Fruit fly (Drosophila melanogaster) whole organism, embryonic: ENCODE data around the gene CG14174.

Experiments
- CG10147 ChIP-seq: fragments of 200-800 bp; sonication (Bioruptor generic); optimal IDR thresholded peaks from 2 replicates; lab custom pipeline; 2019; ENCODE audit warnings: missing biosample characterization, mild to moderate bottlenecking, missing genetic modification characterization, moderate library complexity
- CG10543 ChIP-seq: fragments of 200-800 bp; sonication (Bioruptor generic); optimal IDR thresholded peaks from 3 replicates; lab custom pipeline; 2017; ENCODE audit warnings: missing biosample characterization, mild to moderate bottlenecking, missing genetic modification characterization, moderate library complexity
- CG11093 ChIP-seq: fragments of 200-800 bp; sonication (Bioruptor generic); IDR thresholded peaks from 3 replicates; pipeline ENCODE4 v1.3.6; 2022; ENCODE audit warnings: missing biosample characterization, missing genetic modification characterization
- CG13287 ChIP-seq: fragments of 200-800 bp; sonication (Bioruptor generic); IDR thresholded peaks from 2 replicates; pipeline ENCODE4 v1.3.6; 2022; ENCODE audit warnings: missing biosample characterization, missing genetic modification characterization; ENCODE audit not compliant: partially characterized antibody
- CG13424 ChIP-seq: fragments of 200-800 bp; sonication (Bioruptor generic); optimal IDR thresholded peaks from 2 replicates; lab custom pipeline; 2019; ENCODE audit warnings: missing biosample characterization, mild to moderate bottlenecking, missing genetic modification characterization, moderate library complexity
- CG14965 ChIP-seq: fragments of 200-800 bp; sonication (Bioruptor generic); optimal IDR thresholded peaks from 2 replicates; lab custom pipeline; 2016; ENCODE audit warnings: missing biosample characterization, missing genetic modification characterization, borderline replicate concordance
- CG15073 ChIP-seq: fragments of 200-800 bp; sonication (Bioruptor generic); optimal IDR thresholded peaks from 2 replicates; lab custom pipeline; 2016; ENCODE audit warnings: missing biosample characterization, missing genetic modification characterization
- CG17612 ChIP-seq: fragments of 200-800 bp; sonication (Bioruptor generic); IDR thresholded peaks from 2 replicates; pipeline ENCODE4 v1.3.6; 2022; ENCODE audit warnings: missing biosample characterization, missing genetic modification characterization
- CG2202 ChIP-seq: fragments of 200-800 bp; sonication (Bioruptor generic); optimal IDR thresholded peaks from 2 replicates; lab custom pipeline; 2018; ENCODE audit warnings: missing biosample characterization, mild to moderate bottlenecking, missing genetic modification characterization
- CG2678 ChIP-seq: fragments of 200-800 bp; sonication (Bioruptor generic); optimal IDR thresholded peaks from 3 replicates; lab custom pipeline; 2019; ENCODE audit warnings: missing biosample characterization, mild to moderate bottlenecking, missing genetic modification characterization, moderate library complexity
- CG3065 ChIP-seq: fragments of 200-800 bp; sonication (Bioruptor generic); optimal IDR thresholded peaks from 2 replicates; lab custom pipeline; 2016; ENCODE audit warnings: missing biosample characterization, missing genetic modification characterization
- CG31388 ChIP-seq: fragments of 200-800 bp; sonication (Bioruptor generic); optimal IDR thresholded peaks from 2 replicates; lab custom pipeline; 2016; ENCODE audit warnings: missing biosample characterization, missing genetic modification characterization
- CG3847 ChIP-seq: fragments of 200-800 bp; sonication (Bioruptor generic); IDR thresholded peaks from 2 replicates; pipeline ENCODE4 v1.3.6; 2022; ENCODE audit warnings: missing biosample characterization, missing genetic modification characterization
- CG4707 ChIP-seq: fragments of 200-800 bp; sonication (Bioruptor generic); optimal IDR thresholded peaks from 2 replicates; lab custom pipeline; 2018; ENCODE audit warnings: missing biosample characterization, mild to moderate bottlenecking, missing genetic modification characterization, moderate library complexity
- CG4730 ChIP-seq: fragments of 200-800 bp; sonication (Bioruptor generic); IDR thresholded peaks from 2 replicates; pipeline ENCODE4 v1.3.6; 2022; ENCODE audit warnings: missing biosample characterization, missing genetic modification characterization
- CG6654 ChIP-seq: fragments of 200-800 bp; sonication (Bioruptor generic); optimal IDR thresholded peaks from 2 replicates; lab custom pipeline; 2017; ENCODE audit warnings: missing biosample characterization, mild to moderate bottlenecking, missing genetic modification characterization
- CG6791 ChIP-seq: fragments of 200-800 bp; sonication (Bioruptor generic); IDR thresholded peaks from 3 replicates; pipeline ENCODE4 v1.3.6; 2022; ENCODE audit warnings: missing biosample characterization, missing genetic modification characterization; ENCODE audit not compliant: partially characterized antibody
- CG8089 ChIP-seq: fragments of 200-800 bp; sonication (Bioruptor generic); optimal IDR thresholded peaks from 3 replicates; lab custom pipeline; 2016; ENCODE audit warnings: missing biosample characterization, missing genetic modification characterization
- Dfd ChIP-seq, 2 experiments: fragments of >200 bp; optimal IDR thresholded peaks; 2 replicates each; lab custom pipeline; 2017; ENCODE audit warnings: missing biosample characterization in 2 of 2, missing genetic modification characterization in 2 of 2
- Dip2 ChIP-seq: fragments of 200-800 bp; sonication (Bioruptor generic); IDR thresholded peaks from 2 replicates; pipeline ENCODE4 v1.3.6; 2022; ENCODE audit warnings: missing biosample characterization, missing genetic modification characterization
- E2f2 ChIP-seq: fragments of 200-800 bp; sonication (Bioruptor generic); IDR thresholded peaks from 2 replicates; pipeline ENCODE4 v1.3.6; 2022; ENCODE audit warnings: missing biosample characterization, missing genetic modification characterization
- Gsc ChIP-seq: fragments of 200-800 bp; sonication (Bioruptor generic); IDR thresholded peaks from 2 replicates; pipeline ENCODE4 v1.3.6; 2022; ENCODE audit warnings: missing biosample characterization, missing genetic modification characterization
- Hr3 ChIP-seq: fragments of 200-800 bp; sonication (Bioruptor generic); optimal IDR thresholded peaks from 3 replicates; lab custom pipeline; 2016; ENCODE audit warnings: missing biosample characterization, missing genetic modification characterization
- MESR4 ChIP-seq: fragments of 200-800 bp; sonication (Bioruptor generic); optimal IDR thresholded peaks from 2 replicates; lab custom pipeline; 2018; ENCODE audit warnings: missing biosample characterization, mild to moderate bottlenecking, missing genetic modification characterization, moderate library complexity
- Poxn ChIP-seq: fragments of 200-800 bp; sonication (Bioruptor generic); IDR thresholded peaks from 2 replicates; pipeline ENCODE4 v1.3.6; 2022; ENCODE audit warnings: missing biosample characterization, missing genetic modification characterization
- Ravus ChIP-seq: fragments of 200-800 bp; sonication (Bioruptor generic); IDR thresholded peaks from 2 replicates; pipeline ENCODE4 v1.3.6; 2022; ENCODE audit warnings: missing biosample characterization, missing genetic modification characterization
- Rx ChIP-seq: fragments of 200-800 bp; sonication (Bioruptor generic); IDR thresholded peaks from 2 replicates; pipeline ENCODE4 v1.3.6; 2022; ENCODE audit warnings: missing biosample characterization, missing genetic modification characterization
- Sin3A ChIP-seq: fragments of >200 bp; optimal IDR thresholded peaks from 2 replicates; lab custom pipeline; 2018
- Sry-δ ChIP-seq: fragments of 200-800 bp; sonication (Bioruptor generic); optimal IDR thresholded peaks from 2 replicates; lab custom pipeline; 2016; ENCODE audit warnings: missing biosample characterization, missing genetic modification characterization
- Vsx1 ChIP-seq: fragments of 200-800 bp; sonication (Bioruptor generic); optimal IDR thresholded peaks from 2 replicates; lab custom pipeline; 2017; ENCODE audit warnings: missing biosample characterization, mild to moderate bottlenecking, missing genetic modification characterization, missing genetic modification reagents
- Xrp1 ChIP-seq: fragments of 200-800 bp; sonication (Bioruptor generic); IDR thresholded peaks from 2 replicates; pipeline ENCODE4 v1.3.6; 2022; ENCODE audit warnings: missing biosample characterization, missing genetic modification characterization
- chif ChIP-seq, 2 experiments: fragments of 200-800 bp; sonication (Bioruptor generic); optimal IDR thresholded peaks; 3 replicates each; lab custom pipeline; 2016; ENCODE audit warnings: missing biosample characterization in 2 of 2, missing genetic modification characterization in 2 of 2
- corto ChIP-seq: fragments of 200-800 bp; sonication (Bioruptor generic); optimal IDR thresholded peaks from 2 replicates; lab custom pipeline; 2016; ENCODE audit warnings: missing biosample characterization, mild to moderate bottlenecking, missing genetic modification characterization, moderate library complexity
- crol ChIP-seq: fragments of 200-800 bp; sonication (Bioruptor generic); IDR thresholded peaks from 2 replicates; pipeline ENCODE4 v1.3.6; 2022; ENCODE audit warnings: missing biosample characterization, missing genetic modification characterization
- fd3F ChIP-seq: fragments of 200-800 bp; sonication (Bioruptor generic); optimal IDR thresholded peaks from 2 replicates; lab custom pipeline; 2018; ENCODE audit warnings: missing biosample characterization, mild to moderate bottlenecking, missing genetic modification characterization, moderate library complexity
- ftz-f1 ChIP-seq: fragments of 200-800 bp; sonication (Bioruptor generic); optimal IDR thresholded peaks from 2 replicates; lab custom pipeline; 2016; ENCODE audit warnings: missing biosample characterization, missing genetic modification characterization
- grau ChIP-seq: fragments of 200-800 bp; optimal IDR thresholded peaks from 3 replicates; lab custom pipeline; 2019; ENCODE audit warnings: missing biosample characterization, mild to moderate bottlenecking, missing genetic modification characterization, moderate library complexity
- gsb ChIP-seq: fragments of 200-800 bp; sonication (Bioruptor generic); IDR thresholded peaks from 2 replicates; pipeline ENCODE4 v1.3.6; 2022; ENCODE audit warnings: missing biosample characterization, missing genetic modification characterization
- hb ChIP-seq: fragments of 200-800 bp; sonication (Bioruptor generic); IDR thresholded peaks from 3 replicates; pipeline ENCODE4 v1.3.6; 2022; ENCODE audit warnings: missing biosample characterization, missing genetic modification characterization; ENCODE audit not compliant: partially characterized antibody
- lola ChIP-seq, 3 experiments: fragments of >200 bp in 2 of 3; fragments of 200-800 bp in 1 of 3; sonication (Bioruptor generic) in 1 of 3; optimal IDR thresholded peaks; 2 replicates each; lab custom pipeline; 2017 to 2019; ENCODE audit warnings: missing biosample characterization in 3 of 3, missing genetic modification characterization in 3 of 3, mild to moderate bottlenecking in 1 of 3, moderate library complexity in 1 of 3
- mirr ChIP-seq: fragments of 200-800 bp; sonication (Bioruptor generic); optimal IDR thresholded peaks from 3 replicates; lab custom pipeline; 2018; ENCODE audit warnings: missing biosample characterization, mild to moderate bottlenecking, missing genetic modification characterization
- odd ChIP-seq: fragments of 200-800 bp; sonication (Bioruptor generic); optimal IDR thresholded peaks from 2 replicates; lab custom pipeline; 2017; ENCODE audit warnings: missing biosample characterization, mild to moderate bottlenecking, missing genetic modification characterization
- onecut ChIP-seq: fragments of 200-800 bp; sonication (Bioruptor generic); IDR thresholded peaks from 2 replicates; pipeline ENCODE4 v1.3.6; 2022; ENCODE audit warnings: missing biosample characterization, missing genetic modification characterization
- pb ChIP-seq: fragments of 200-800 bp; sonication (Bioruptor generic); optimal IDR thresholded peaks from 3 replicates; lab custom pipeline; 2016; ENCODE audit warnings: missing biosample characterization, missing genetic modification characterization
- rib ChIP-seq: fragments of 200-800 bp; sonication (Bioruptor generic); IDR thresholded peaks from 2 replicates; pipeline ENCODE4 v1.3.6; 2022; ENCODE audit warnings: missing biosample characterization, missing genetic modification characterization
- sens-2 ChIP-seq: fragments of 200-800 bp; sonication (Bioruptor generic); IDR thresholded peaks from 2 replicates; pipeline ENCODE4 v1.3.6; 2022; ENCODE audit warnings: missing biosample characterization, missing genetic modification characterization
- tin ChIP-seq: fragments of 200-800 bp; sonication (Bioruptor generic); optimal IDR thresholded peaks from 3 replicates; lab custom pipeline; 2016; ENCODE audit warnings: missing biosample characterization, missing genetic modification characterization
- trem ChIP-seq: fragments of 200-800 bp; optimal IDR thresholded peaks from 3 replicates; lab custom pipeline; 2019; ENCODE audit warnings: missing biosample characterization, mild to moderate bottlenecking, missing genetic modification characterization, moderate library complexity
- tx ChIP-seq: fragments of 200-800 bp; sonication (Bioruptor generic); optimal IDR thresholded peaks from 2 replicates; lab custom pipeline; 2016; ENCODE audit warnings: missing biosample characterization, missing genetic modification characterization
- zfh1 ChIP-seq: fragments of 200-800 bp; sonication (Bioruptor generic); IDR thresholded peaks from 3 replicates; pipeline ENCODE4 v1.3.6; 2022; ENCODE audit warnings: missing biosample characterization, missing genetic modification characterization

Gene CG14174

DNA sequence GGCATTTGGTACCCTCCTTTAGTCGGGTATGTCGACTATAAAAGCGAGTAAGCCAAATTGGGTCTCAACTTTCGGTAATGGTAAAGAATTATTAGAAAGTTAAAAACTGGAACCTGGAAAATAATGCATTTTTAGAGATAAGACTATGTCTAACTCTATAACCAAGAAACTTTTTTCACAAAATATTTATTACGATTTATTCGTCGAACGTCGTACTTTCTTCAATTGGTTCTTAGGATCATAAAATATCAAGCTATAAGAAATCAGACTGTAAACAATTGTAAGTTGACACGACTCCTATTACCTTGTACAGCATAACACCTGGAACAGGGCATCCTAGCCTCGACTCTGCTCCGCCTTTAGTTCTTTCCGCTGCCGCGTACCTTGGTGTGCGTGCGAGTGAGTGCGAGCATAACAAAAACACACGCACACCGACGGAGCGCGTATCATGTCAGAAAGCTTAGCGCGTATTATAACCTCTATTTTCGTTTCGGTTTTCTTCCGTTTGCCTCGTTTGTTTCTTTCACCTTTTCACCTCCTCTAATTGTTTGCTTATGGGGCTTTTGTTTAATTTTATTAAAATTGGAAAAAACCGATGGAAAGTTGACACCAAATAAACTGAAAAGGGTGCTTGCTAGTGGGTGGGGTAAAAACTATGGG, 26.1 kb upstream of the CG14174 start (continued):
- TF ChIP-seq grau (tag; lab: Kevin White, UChicago) (peak; percentile 96), MESR4 (GFP tag; lab: Kevin White, UChicago) (no peak), crol (GFP tag; lab: Robert Waterston, UW) (no peak; the same call in 1 of the 2 replicates), CG4730 (peak; percentile 86), Dip2 (peak; percentile 21; the same call in 1 of the 2 replicates), E2f2 (GFP tag; lab: Robert Waterston, UW) (peak; percentile 62), CG4707 (GFP tag; lab: Kevin White, UChicago) (peak; percentile 63), corto (GFP tag; lab: Kevin White, UChicago) (peak; percentile 56), Hr3 (GFP tag; lab: Kevin White, UChicago) (peak; percentile 97), Gsc (GFP tag; lab: Robert Waterston, UW) (peak; percentile 81), tx (GFP tag; lab: Kevin White, UChicago) (peak; percentile 97), CG10543 (GFP tag; lab: Kevin White, UChicago) (peak; percentile 98), CG3847 (GFP tag; lab: Robert Waterston, UW) (peak; percentile 92), Vsx1 (GFP tag; lab: Kevin White, UChicago) (peak; percentile 88), Sin3A (lab: Kevin White, UChicago) (no peak), CG13424 (tag; lab: Kevin White, UChicago) (peak; percentile 97), pb (peak; percentile 96), CG10147 (GFP tag; lab: Kevin White, UChicago) (peak; percentile 97), CG8089 (GFP tag; lab: Kevin White, UChicago) (peak; percentile 95), Ravus (peak; percentile 65), CG17612 (peak; percentile 64), Rx (peak; percentile 67), Poxn (GFP tag; lab: Robert Waterston, UW) (peak; percentile 75), sens-2 (GFP tag; lab: Robert Waterston, UW) (peak; percentile 59; the same call in 1 of the 2 replicates), gsb (peak; percentile 70), CG6791 (GFP tag; lab: Robert Waterston, UW) (no peak), hb (GFP tag; lab: Robert Waterston, UW) (no peak), rib (GFP tag; lab: Robert Waterston, UW) (peak; percentile 77), ftz-f1 (peak; percentile 24), CG14965 (GFP tag; lab: Kevin White, UChicago) (peak; percentile 77), zfh1 (peak; percentile 69; the same call in 2 of the 3 replicates), CG2678 (tag; lab: Kevin White, UChicago) (peak; percentile 98), Dfd (GFP tag; optimal IDR thresholded peaks at IDR 0.05; lab: Kevin White, UChicago) (no peak), chif (GFP tag; optimal IDR thresholded peaks at IDR 0.05; lab: Kevin White, UChicago) (peak; percentile 96 to 98), tin (GFP tag; lab: Kevin White, UChicago) (peak; percentile 96), CG3065 (peak; percentile 91), CG15073 (GFP tag; lab: Kevin White, UChicago) (peak; percentile 71), odd (GFP tag; lab: Kevin White, UChicago) (peak; percentile 95), Sry-δ (GFP tag; lab: Kevin White, UChicago) (peak; percentile 66), Xrp1 (GFP tag; lab: Robert Waterston, UW) (peak; percentile 89), lola (GFP tag; optimal IDR thresholded peaks at IDR 0.05; lab: Kevin White, UChicago) (peak in 1 of 3 experiments; percentile 95), fd3F (GFP tag; lab: Kevin White, UChicago) (peak; percentile 93), mirr (GFP tag; lab: Kevin White, UChicago) (peak; percentile 62), CG6654 (peak; percentile 91), CG2202 (tag; lab: Kevin White, UChicago) (peak; percentile 73), CG13287 (no peak), CG11093 (peak; percentile 88), CG31388 (GFP tag; lab: Kevin White, UChicago) (peak; percentile 87), trem (peak; percentile 78), onecut (GFP tag; lab: Robert Waterston, UW) (peak; percentile 85)
